Worm (Caenorhabditis elegans): Measurements from ENCODE around the gene F54D10.7.

DNA sequence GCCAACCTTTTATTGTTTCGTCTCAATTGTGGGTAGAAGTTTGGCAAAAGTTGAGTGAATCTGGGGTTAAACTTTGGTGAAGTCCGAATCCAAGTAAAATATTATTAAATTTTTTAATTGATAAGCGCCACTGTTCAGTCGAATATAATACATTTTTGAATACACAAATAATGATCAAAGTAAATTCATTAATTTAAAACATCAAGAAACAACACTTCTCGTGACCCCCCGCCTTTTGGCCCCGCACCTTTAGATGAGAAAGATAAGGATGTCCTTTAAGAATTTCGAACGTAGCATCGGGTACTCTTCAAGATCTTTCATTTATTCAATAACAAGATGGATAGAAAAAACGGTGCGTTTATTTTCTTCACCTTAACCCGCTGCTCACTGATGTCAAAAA is 31.6 kb upstream of the F54D10.7 start, which contains the start of gene nhr-257:
- TF ChIP-seq nhr-237 (tag; optimal IDR thresholded peaks at IDR 0.05) (no peak), nfya-1 (tag; optimal IDR thresholded peaks at IDR 0.05; ENCODE audit: insufficient read depth) (no peak), ama-1 (optimal IDR thresholded peaks at IDR 0.05) (no peak), aly-2 (tag; optimal IDR thresholded peaks at IDR 0.05) (no peak), sea-2 (GFP tag; optimal IDR thresholded peaks at IDR 0.05) (no peak), ztf-11 (tag; optimal IDR thresholded peaks at IDR 0.05) (no peak), nhr-11 (tag; optimal IDR thresholded peaks at IDR 0.05) (no peak), ceh-82 (tag; optimal IDR thresholded peaks at IDR 0.05) (no peak)
